Worm (Caenorhabditis elegans): ENCODE measurements around the gene srz-79.

DNA sequence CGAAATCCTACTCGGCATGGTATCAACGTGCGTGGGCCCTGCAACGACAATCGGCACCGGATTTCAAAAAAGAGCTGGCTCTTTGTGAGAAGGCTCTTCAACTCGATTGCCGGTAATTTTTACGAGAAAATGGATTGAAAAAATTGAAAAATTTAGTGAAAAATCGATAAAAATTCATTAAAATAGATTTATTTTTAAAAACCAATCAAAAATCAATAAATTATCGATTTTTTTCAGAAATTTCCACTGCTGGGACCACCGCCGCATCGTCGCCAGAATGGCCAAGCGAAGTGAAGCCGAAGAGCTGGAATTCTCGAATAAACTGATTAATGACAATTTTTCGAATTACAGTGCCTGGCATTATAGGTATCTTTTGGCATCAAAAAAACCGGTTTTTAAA, 34.5 kb downstream of the srz-79 start:
- no peak for TF ChIP-seq him-1 (tag; optimal IDR thresholded peaks at IDR 0.05)
- TF ChIP-seq dao-5 (tag; optimal IDR thresholded peaks at IDR 0.05) = no peak
